Worm (Caenorhabditis elegans): ENCODE results near the gene W06B4.2.

ce11 chrII:4419956-4420355 is 48.0 kb upstream of the W06B4.2 start, which contains the start of gene bpnt-1:
- TF ChIP-seq daf-12 (tag; optimal IDR thresholded peaks at IDR 0.05) (no peak), pqm-1 (tag; optimal IDR thresholded peaks at IDR 0.05) (no peak), nhr-25 (tag; optimal IDR thresholded peaks at IDR 0.05) (no peak), nhr-23 (tag; optimal IDR thresholded peaks at IDR 0.05) (no peak), nfya-1 (tag; optimal IDR thresholded peaks at IDR 0.05; ENCODE audit: insufficient read depth) (no peak), nhr-43 (tag; optimal IDR thresholded peaks at IDR 0.05; ENCODE audit: poor library complexity, severe bottlenecking) (no peak), nhr-12 (tag; optimal IDR thresholded peaks at IDR 0.05) (no peak), ztf-11 (tag; optimal IDR thresholded peaks at IDR 0.05) (no peak), nhr-77 (tag; optimal IDR thresholded peaks at IDR 0.05) (no peak), mdl-1 (tag; optimal IDR thresholded peaks at IDR 0.05) (no peak), fkh-10 (GFP tag; optimal IDR thresholded peaks at IDR 0.05) (no peak)
